Worm (Caenorhabditis elegans) whole organism, mixed stage, embryonic: ENCODE data around the gene F48E3.9.

Source experiments
- M03D4.4 ChIP-seq: sonication (generic microtip); optimal IDR thresholded peaks from 2 replicates; lab custom pipeline; 2017; ENCODE audit warnings: mild to moderate bottlenecking, missing genetic modification characterization, missing compliant biosample characterization
- bed-3 ChIP-seq: fragments of 200-800 bp; sonication (Bioruptor generic); optimal IDR thresholded peaks from 3 replicates; lab custom pipeline; 2018; ENCODE audit warnings: mild to moderate bottlenecking, missing genetic modification characterization, moderate library complexity, missing compliant biosample characterization
- blmp-1 ChIP-seq: fragments of 150-350 bp; optimal IDR thresholded peaks from 2 replicates; lab custom pipeline; 2014; ENCODE audit warnings: missing biosample characterization, missing genetic modification characterization
- ceh-39 ChIP-seq: fragments of 150-350 bp; optimal IDR thresholded peaks from 2 replicates; lab custom pipeline; 2014; ENCODE audit warnings: missing biosample characterization, missing genetic modification characterization
- ceh-43 ChIP-seq: fragments of 200-800 bp; sonication (Bioruptor generic); optimal IDR thresholded peaks from 2 replicates; lab custom pipeline; 2018; ENCODE audit warnings: mild to moderate bottlenecking, missing genetic modification characterization, moderate library complexity, missing compliant biosample characterization
- ceh-83 ChIP-seq: fragments of 200-800 bp; sonication (Bioruptor generic); optimal IDR thresholded peaks from 2 replicates; lab custom pipeline; 2018; ENCODE audit warnings: mild to moderate bottlenecking, missing genetic modification characterization, missing compliant biosample characterization
- ces-1 ChIP-seq: fragments of 150-350 bp; optimal IDR thresholded peaks from 2 replicates; lab custom pipeline; 2014; ENCODE audit warnings: missing biosample characterization, missing genetic modification reagents, missing genetic modification characterization
- cnd-1 ChIP-seq: fragments of 200-800 bp; sonication (Bioruptor generic); optimal IDR thresholded peaks from 2 replicates; lab custom pipeline; 2018; ENCODE audit warnings: mild to moderate bottlenecking, missing genetic modification characterization, missing compliant biosample characterization
- drap-1 ChIP-seq: fragments of 200-800 bp; sonication (Bioruptor generic); optimal IDR thresholded peaks from 3 replicates; lab custom pipeline; 2018; ENCODE audit warnings: mild to moderate bottlenecking, missing genetic modification characterization, missing compliant biosample characterization
- elt-1 ChIP-seq: sonication (generic microtip); optimal IDR thresholded peaks from 2 replicates; lab custom pipeline; 2017; ENCODE audit warnings: missing genetic modification characterization, mild to moderate bottlenecking, missing compliant biosample characterization, antibody characterized with exemption, moderate library complexity, borderline replicate concordance; ENCODE audit not compliant: insufficient read depth
- elt-3 ChIP-seq: fragments of 150-350 bp; optimal IDR thresholded peaks from 2 replicates; lab custom pipeline; 2014; ENCODE audit warnings: missing biosample characterization, missing genetic modification characterization
- flh-1 ChIP-seq: fragments of 200-800 bp; sonication (Bioruptor generic); optimal IDR thresholded peaks from 2 replicates; lab custom pipeline; 2018; ENCODE audit warnings: mild to moderate bottlenecking, missing genetic modification characterization, moderate library complexity, missing compliant biosample characterization
- ham-2 ChIP-seq: fragments of 200-800 bp; sonication (Bioruptor generic); optimal IDR thresholded peaks from 2 replicates; lab custom pipeline; 2018; ENCODE audit warnings: mild to moderate bottlenecking, missing genetic modification characterization, missing compliant biosample characterization
- hlh-1 ChIP-seq: fragments of 150-350 bp; optimal IDR thresholded peaks from 2 replicates; lab custom pipeline; 2014; ENCODE audit warnings: missing biosample characterization, missing genetic modification reagents, missing genetic modification characterization
- lin-13 ChIP-seq: fragments of 150-350 bp; optimal IDR thresholded peaks from 2 replicates; lab custom pipeline; 2014; ENCODE audit warnings: missing biosample characterization, missing genetic modification characterization
- lin-32 ChIP-seq: fragments of 200-800 bp; sonication (Bioruptor generic); optimal IDR thresholded peaks from 2 replicates; lab custom pipeline; 2018; ENCODE audit warnings: mild to moderate bottlenecking, missing genetic modification characterization, missing compliant biosample characterization
- lsy-2 ChIP-seq: fragments of 150-350 bp; optimal IDR thresholded peaks from 2 replicates; lab custom pipeline; 2014; ENCODE audit warnings: missing biosample characterization, missing genetic modification characterization
- mab-5 ChIP-seq: fragments of 150-350 bp; optimal IDR thresholded peaks from 2 replicates; lab custom pipeline; 2014; ENCODE audit warnings: missing biosample characterization, missing genetic modification characterization
- mep-1 ChIP-seq: fragments of 150-350 bp; optimal IDR thresholded peaks from 2 replicates; lab custom pipeline; 2017; ENCODE audit warnings: missing biosample characterization, missing genetic modification reagents, missing genetic modification characterization, inconsistent platforms
- mls-2 ChIP-seq: sonication (generic microtip); optimal IDR thresholded peaks from 2 replicates; lab custom pipeline; 2016; ENCODE audit warnings: mild to moderate bottlenecking, missing genetic modification characterization, moderate library complexity, missing compliant biosample characterization
- nhr-12 ChIP-seq: fragments of 150-350 bp; optimal IDR thresholded peaks from 2 replicates; lab custom pipeline; 2014; ENCODE audit warnings: missing biosample characterization, missing genetic modification characterization
- nhr-2 ChIP-seq: fragments of 150-350 bp; optimal IDR thresholded peaks from 2 replicates; lab custom pipeline; 2014; ENCODE audit warnings: missing biosample characterization, missing genetic modification characterization
- nhr-237 ChIP-seq: fragments of 150-350 bp; optimal IDR thresholded peaks from 2 replicates; lab custom pipeline; 2014; ENCODE audit warnings: missing biosample characterization, missing genetic modification characterization
- nhr-28 ChIP-seq: fragments of 150-350 bp; optimal IDR thresholded peaks from 2 replicates; lab custom pipeline; 2014; ENCODE audit warnings: missing biosample characterization, missing genetic modification characterization
- nhr-76 ChIP-seq: sonication (generic microtip); optimal IDR thresholded peaks from 2 replicates; lab custom pipeline; 2017; ENCODE audit warnings: missing biosample characterization, missing genetic modification characterization
- pha-4 ChIP-seq: fragments of 150-350 bp; optimal IDR thresholded peaks from 2 replicates; lab custom pipeline; 2018; ENCODE audit warnings: missing biosample characterization, missing genetic modification reagents, missing genetic modification characterization
- sem-2 ChIP-seq: fragments of 200-800 bp; sonication (Bioruptor generic); optimal IDR thresholded peaks from 2 replicates; lab custom pipeline; 2018; ENCODE audit warnings: mild to moderate bottlenecking, missing genetic modification characterization, missing compliant biosample characterization
- snpc-4 ChIP-seq: fragments of 150-350 bp; optimal IDR thresholded peaks from 2 replicates; lab custom pipeline; 2014; ENCODE audit warnings: missing biosample characterization, missing genetic modification characterization
- sptf-1 ChIP-seq: sonication (generic microtip); optimal IDR thresholded peaks from 2 replicates; lab custom pipeline; 2017; ENCODE audit warnings: mild to moderate bottlenecking, missing genetic modification characterization, moderate library complexity, missing compliant biosample characterization
- tbx-8 ChIP-seq: fragments of 200-800 bp; sonication (Bioruptor generic); optimal IDR thresholded peaks from 2 replicates; lab custom pipeline; 2018; ENCODE audit warnings: mild to moderate bottlenecking, missing genetic modification characterization, moderate library complexity, missing compliant biosample characterization
- unc-120 ChIP-seq: sonication (generic microtip); optimal IDR thresholded peaks from 2 replicates; lab custom pipeline; 2017; ENCODE audit warnings: missing genetic modification characterization, missing compliant biosample characterization; ENCODE audit not compliant: poor library complexity, severe bottlenecking
- unc-39 ChIP-seq: fragments of 150-350 bp; optimal IDR thresholded peaks from 2 replicates; lab custom pipeline; 2014; ENCODE audit warnings: missing biosample characterization, missing genetic modification characterization
- unc-62 ChIP-seq: fragments of 150-350 bp; optimal IDR thresholded peaks from 2 replicates; lab custom pipeline; 2014; ENCODE audit warnings: missing biosample characterization, missing genetic modification reagents, missing genetic modification characterization
- zip-8 ChIP-seq: fragments of 150-350 bp; optimal IDR thresholded peaks from 2 replicates; lab custom pipeline; 2014; ENCODE audit warnings: missing biosample characterization, missing genetic modification characterization
- ztf-11 ChIP-seq: fragments of 150-350 bp; optimal IDR thresholded peaks from 2 replicates; lab custom pipeline; 2014; ENCODE audit warnings: missing biosample characterization, missing genetic modification characterization

The F48E3.9 gene

DNA sequence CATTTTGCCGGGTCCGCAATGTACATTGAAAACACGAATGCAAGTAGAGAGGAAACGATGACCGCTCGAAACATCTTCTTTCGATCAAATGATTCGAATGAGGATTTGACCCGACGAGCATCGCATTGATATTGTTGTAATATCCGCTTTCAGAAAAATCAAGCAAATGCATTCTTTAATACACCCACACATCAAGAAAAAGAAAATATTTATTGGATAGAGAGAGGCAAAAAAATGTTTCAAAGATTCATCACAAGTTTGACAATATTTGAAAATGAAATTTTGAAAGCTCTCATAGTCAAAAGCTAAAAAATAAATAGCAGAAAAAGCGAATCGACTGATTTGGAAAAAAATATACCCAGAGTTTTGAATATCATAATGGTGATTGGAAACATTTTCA lies 14.6 kb downstream of the F48E3.9 start, which contains the start of gene try-14:
Gene try-14, minus strand, starts transcription at position 101 of the 400 bp plus-strand sequence.
- TF ChIP-seq flh-1 (GFP tag; lab: Kevin White, UChicago) (no peak), ceh-43 (GFP tag; lab: Kevin White, UChicago) (no peak), nhr-28 (tag; lab: Kevin White, UChicago) (no peak), nhr-2 (tag; lab: Kevin White, UChicago) (no peak), bed-3 (GFP tag; lab: Kevin White, UChicago) (no peak), unc-62 (no peak), cnd-1 (tag; lab: Kevin White, UChicago) (no peak)

DNA sequence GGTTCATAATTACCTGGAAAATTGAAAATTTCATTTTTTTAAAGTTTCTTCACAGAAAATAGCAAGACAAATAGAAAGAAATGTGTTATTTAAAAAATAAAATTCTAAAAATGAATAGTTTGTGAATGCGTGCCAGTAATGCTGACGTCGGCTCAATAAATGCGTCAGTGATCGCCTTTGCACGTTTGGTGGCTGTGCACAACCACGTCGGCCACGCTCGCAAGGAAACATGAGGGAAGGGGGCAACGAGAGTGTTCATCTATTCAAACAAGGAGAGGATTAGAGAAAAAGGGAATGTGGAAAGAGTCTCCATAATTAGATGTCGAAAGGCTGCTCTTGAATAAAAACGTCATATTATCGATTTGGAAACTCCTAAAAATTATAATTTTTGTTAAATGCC lies 20.1 kb downstream of the F48E3.9 start, which contains the start of gene uggt-1:
Gene uggt-1, minus strand, starts transcription at position 13 of the 400 bp plus-strand sequence.
- TF ChIP-seq flh-1 (GFP tag; lab: Kevin White, UChicago) (peak; percentile 13), M03D4.4 (tag; lab: Kevin White, UChicago) (peak; percentile 59), snpc-4 (no peak), ces-1 (GFP tag; lab: Kevin White, UChicago) (peak; percentile 95), hlh-1 (tag; lab: Kevin White, UChicago) (peak; percentile 37), elt-3 (no peak), nhr-12 (no peak), mep-1 (tag; lab: Kevin White, UChicago) (peak; percentile 92), blmp-1 (no peak), pha-4 (tag; lab: Kevin White, UChicago) (peak; percentile 62), mls-2 (tag; lab: Kevin White, UChicago) (no peak), ceh-83 (GFP tag; lab: Kevin White, UChicago) (peak; percentile 48), sem-2 (GFP tag; lab: Kevin White, UChicago) (no peak), nhr-76 (no peak), bed-3 (GFP tag; lab: Kevin White, UChicago) (no peak), unc-120 (peak; percentile 55), cnd-1 (tag; lab: Kevin White, UChicago) (peak; percentile 75), unc-39 (tag; lab: Kevin White, UChicago) (no peak), ceh-39 (tag; lab: Kevin White, UChicago) (peak; percentile 36), ztf-11 (no peak), lin-32 (GFP tag; lab: Kevin White, UChicago) (no peak), ceh-43 (GFP tag; lab: Kevin White, UChicago) (peak; percentile 19), ham-2 (GFP tag; lab: Kevin White, UChicago) (no peak), unc-62 (no peak), nhr-28 (tag; lab: Kevin White, UChicago) (no peak), elt-1 (tag; lab: Kevin White, UChicago) (no peak), nhr-2 (tag; lab: Kevin White, UChicago) (no peak), mab-5 (tag; lab: Kevin White, UChicago) (no peak), tbx-8 (GFP tag; lab: Kevin White, UChicago) (peak; percentile 28), sptf-1 (no peak), lin-13 (tag; lab: Kevin White, UChicago) (peak; percentile 90), lsy-2 (tag; lab: Kevin White, UChicago) (peak; percentile 77), zip-8 (tag; lab: Kevin White, UChicago) (peak; percentile 1), nhr-237 (tag; lab: Kevin White, UChicago) (peak; percentile 40), drap-1 (peak; percentile 45)

DNA sequence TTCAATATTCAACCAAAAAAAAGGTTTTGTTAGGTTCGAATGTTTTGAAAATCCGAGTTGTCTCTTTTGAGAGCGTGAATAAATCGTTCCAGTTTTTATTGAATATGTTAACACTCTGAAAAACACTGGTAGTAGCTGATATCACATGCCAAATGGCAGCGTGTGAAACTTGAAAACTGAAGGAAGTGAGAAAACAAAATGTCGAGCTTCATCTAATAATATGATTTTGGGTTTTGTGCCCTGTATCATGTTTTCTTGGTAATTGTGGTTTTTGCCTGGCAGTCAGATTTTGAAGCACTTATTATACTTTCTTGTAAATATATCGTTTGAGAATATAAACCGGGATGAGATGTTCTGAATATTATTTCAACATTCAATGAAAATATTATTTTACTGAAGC lies 22.0 kb downstream of the F48E3.9 start, which contains the start of gene F48E3.6:
Gene F48E3.6, minus strand, starts transcription at position 101 of the 400 bp plus-strand sequence.
- no peak for TF ChIP-seq ceh-83 (GFP tag; lab: Kevin White, UChicago)
- no peak for TF ChIP-seq drap-1
- TF ChIP-seq nhr-237 (tag; lab: Kevin White, UChicago): no peak
- no peak for TF ChIP-seq lsy-2 (tag; lab: Kevin White, UChicago)
- no peak for TF ChIP-seq nhr-28 (tag; lab: Kevin White, UChicago)
- no peak for TF ChIP-seq M03D4.4 (tag; lab: Kevin White, UChicago)
- TF ChIP-seq unc-120: no peak
- TF ChIP-seq ces-1 (GFP tag; lab: Kevin White, UChicago): no peak
- no peak for TF ChIP-seq pha-4 (tag; lab: Kevin White, UChicago)
- TF ChIP-seq hlh-1 (tag; lab: Kevin White, UChicago): no peak
- TF ChIP-seq sem-2 (GFP tag; lab: Kevin White, UChicago): no peak
